Worm (Caenorhabditis elegans) whole organism, L1 larva: ENCODE data around the gene K10H10.7.

Source experiments
- fos-1 ChIP-seq: fragments of 150-350 bp; optimal IDR thresholded peaks from 2 replicates; lab custom pipeline; 2014; ENCODE audit warnings: missing biosample characterization, missing genetic modification characterization
- skn-1 ChIP-seq: fragments of 150-350 bp; optimal IDR thresholded peaks from 2 replicates; lab custom pipeline; 2014; ENCODE audit warnings: missing biosample characterization, missing genetic modification characterization
- unc-62 ChIP-seq: fragments of 150-350 bp; optimal IDR thresholded peaks from 2 replicates; lab custom pipeline; 2014; ENCODE audit warnings: missing biosample characterization, missing genetic modification reagents, missing genetic modification characterization

ce11 chrII:14479583-14480245 lies 27.7 kb downstream of the K10H10.7 start, which contains the start of gene C13B4.1:
- TF ChIP-seq skn-1: no peak
- TF ChIP-seq unc-62 (GFP tag; lab: Kevin White, UChicago): no peak
- no peak for TF ChIP-seq fos-1 (tag; lab: Kevin White, UChicago)
